Worm (Caenorhabditis elegans) whole organism, young adult: ENCODE results near the gene W08E12.5.
"Not testable (repeated sequence)": the region's sequence is repeated elsewhere in the genome, so short reads cannot be mapped to it uniquely, and the experiment has no call there.

Source experiments
- C17E4.6 ChIP-seq: fragments of 200-800 bp; sonication (Bioruptor generic); IDR thresholded peaks from 2 replicates; pipeline ENCODE4 v1.3.6; 2022; ENCODE audit warnings: missing genetic modification reagents, missing genetic modification characterization, missing compliant biosample characterization
- F10E7.11 ChIP-seq: sonication (generic microtip); optimal IDR thresholded peaks from 2 replicates; lab custom pipeline; 2017; ENCODE audit warnings: mild to moderate bottlenecking, missing genetic modification characterization, moderate library complexity, missing compliant biosample characterization
- F22D6.2 ChIP-seq: sonication (generic microtip); optimal IDR thresholded peaks from 2 replicates; lab custom pipeline; 2016; ENCODE audit warnings: mild to moderate bottlenecking, missing genetic modification characterization, missing compliant biosample characterization
- F33H1.4 ChIP-seq: fragments of 200-800 bp; sonication (Bioruptor generic); IDR thresholded peaks from 2 replicates; pipeline ENCODE4 v1.3.6; 2022; ENCODE audit warnings: missing genetic modification reagents, missing genetic modification characterization, missing compliant biosample characterization
- F37B4.10 ChIP-seq: fragments of 200-800 bp; sonication (Bioruptor generic); IDR thresholded peaks from 2 replicates; pipeline ENCODE4 v1.3.6; 2022; ENCODE audit warnings: missing genetic modification characterization, missing compliant biosample characterization
- K12H6.12 ChIP-seq: fragments of 200-800 bp; sonication (Bioruptor generic); optimal IDR thresholded peaks from 2 replicates; lab custom pipeline; 2018; ENCODE audit warnings: mild to moderate bottlenecking, missing genetic modification characterization, missing compliant biosample characterization
- Y53F4B.3 ChIP-seq: fragments of 200-800 bp; sonication (Bioruptor generic); IDR thresholded peaks from 2 replicates; pipeline ENCODE4 v1.3.6; 2022; ENCODE audit warnings: missing genetic modification reagents, missing genetic modification characterization, missing compliant biosample characterization
- Y56A3A.18 ChIP-seq: fragments of 200-800 bp; sonication (Bioruptor generic); IDR thresholded peaks from 2 replicates; pipeline ENCODE4 v1.3.6; 2022; ENCODE audit warnings: missing genetic modification reagents, missing genetic modification characterization, missing compliant biosample characterization
- ZK185.1 ChIP-seq: sonication (generic microtip); optimal IDR thresholded peaks from 2 replicates; lab custom pipeline; 2016; ENCODE audit warnings: mild to moderate bottlenecking, missing genetic modification characterization, missing compliant biosample characterization; ENCODE audit not compliant: poor library complexity, severe bottlenecking
- aptf-2 ChIP-seq: fragments of 200-800 bp; sonication (Bioruptor generic); conservative IDR thresholded peaks from 2 replicates; pipeline ENCODE4 v1.3.6; 2022; ENCODE audit warnings: missing genetic modification reagents, missing genetic modification characterization, missing compliant biosample characterization
- aptf-3 ChIP-seq: fragments of 200-800 bp; sonication (Bioruptor generic); IDR thresholded peaks from 2 replicates; pipeline ENCODE4 v1.3.6; 2022; ENCODE audit warnings: missing genetic modification characterization, missing compliant biosample characterization
- atf-7 ChIP-seq: sonication (generic microtip); optimal IDR thresholded peaks from 2 replicates; lab custom pipeline; 2017; ENCODE audit warnings: mild to moderate bottlenecking, missing genetic modification characterization, missing compliant biosample characterization
- attf-3 ChIP-seq: fragments of 200-800 bp; sonication (Bioruptor generic); conservative IDR thresholded peaks from 2 replicates; pipeline ENCODE4 v1.3.6; 2022; ENCODE audit warnings: missing genetic modification reagents, missing genetic modification characterization, missing compliant biosample characterization
- attf-5 ChIP-seq: fragments of 200-800 bp; sonication (Bioruptor generic); optimal IDR thresholded peaks from 2 replicates; lab custom pipeline; 2018; ENCODE audit warnings: mild to moderate bottlenecking, missing genetic modification characterization, missing compliant biosample characterization
- cebp-1 ChIP-seq, 2 experiments: fragments of 200-800 bp in 1 of 2; sonication (Bioruptor generic) in 1 of 2; sonication (generic microtip) in 1 of 2; IDR thresholded peaks in 1 of 2; optimal IDR thresholded peaks in 1 of 2; 2 replicates each; pipeline versions ENCODE4 v1.3.6 to Lab custom; 2017 to 2022; ENCODE audit warnings: missing compliant biosample characterization in 2 of 2, missing genetic modification characterization in 2 of 2, mild to moderate bottlenecking in 1 of 2, missing genetic modification reagents in 1 of 2, moderate library complexity in 1 of 2
- cebp-2 ChIP-seq: fragments of 200-800 bp; sonication (Bioruptor generic); IDR thresholded peaks from 2 replicates; pipeline ENCODE4 v1.3.6; 2022; ENCODE audit warnings: missing genetic modification characterization, missing compliant biosample characterization
- ceh-100 ChIP-seq: fragments of 200-800 bp; sonication (Bioruptor generic); IDR thresholded peaks from 2 replicates; pipeline ENCODE4 v1.3.6; 2022; ENCODE audit warnings: missing genetic modification reagents, missing genetic modification characterization, missing compliant biosample characterization
- ceh-91 ChIP-seq: fragments of 200-800 bp; sonication (Bioruptor generic); IDR thresholded peaks from 2 replicates; pipeline ENCODE4 v1.3.6; 2022; ENCODE audit warnings: missing genetic modification reagents, missing genetic modification characterization, missing compliant biosample characterization
- dox-1 ChIP-seq: fragments of 200-800 bp; sonication (Bioruptor generic); IDR thresholded peaks from 2 replicates; pipeline ENCODE4 v1.3.6; 2022; ENCODE audit warnings: missing genetic modification reagents, missing genetic modification characterization, missing compliant biosample characterization
- efl-1 ChIP-seq: fragments of 150-350 bp; optimal IDR thresholded peaks from 2 replicates; lab custom pipeline; 2014; ENCODE audit warnings: missing biosample characterization, missing genetic modification reagents, missing genetic modification characterization
- egrh-3 ChIP-seq: fragments of 200-800 bp; sonication (Bioruptor generic); IDR thresholded peaks from 2 replicates; pipeline ENCODE4 v1.3.6; 2022; ENCODE audit warnings: missing genetic modification reagents, missing genetic modification characterization, missing compliant biosample characterization
- ekl-4 ChIP-seq: fragments of 200-800 bp; sonication (Bioruptor generic); IDR thresholded peaks from 2 replicates; pipeline ENCODE4 v1.3.6; 2022; ENCODE audit warnings: missing genetic modification reagents, missing genetic modification characterization, missing compliant biosample characterization
- ets-4 ChIP-seq: fragments of 200-800 bp; sonication (Bioruptor generic); optimal IDR thresholded peaks from 2 replicates; lab custom pipeline; 2018; ENCODE audit warnings: mild to moderate bottlenecking, missing genetic modification characterization, missing compliant biosample characterization
- gei-17 ChIP-seq: fragments of 200-800 bp; sonication (Bioruptor generic); optimal IDR thresholded peaks from 2 replicates; lab custom pipeline; 2018; ENCODE audit warnings: mild to moderate bottlenecking, missing genetic modification characterization, missing compliant biosample characterization
- hsf-1 ChIP-seq: fragments of 200-800 bp; sonication (Bioruptor generic); IDR thresholded peaks from 2 replicates; pipeline ENCODE4 v1.3.6; 2022; ENCODE audit warnings: missing genetic modification reagents, missing genetic modification characterization, missing compliant biosample characterization
- let-526 ChIP-seq: fragments of 200-800 bp; sonication (Bioruptor generic); IDR thresholded peaks from 2 replicates; pipeline ENCODE4 v1.3.6; 2022; ENCODE audit warnings: missing genetic modification reagents, missing genetic modification characterization, missing compliant biosample characterization
- let-607 ChIP-seq, 2 experiments: fragments of 200-800 bp in 1 of 2; sonication (Bioruptor generic) in 1 of 2; sonication (generic microtip) in 1 of 2; optimal IDR thresholded peaks; 2 replicates each; lab custom pipeline; 2016 to 2018; ENCODE audit warnings: mild to moderate bottlenecking in 2 of 2, missing compliant biosample characterization in 2 of 2, missing genetic modification characterization in 2 of 2, moderate library complexity in 2 of 2, missing genotype in 1 of 2
- lin-26 ChIP-seq: fragments of 200-800 bp; sonication (Bioruptor generic); IDR thresholded peaks from 2 replicates; pipeline ENCODE4 v1.3.6; 2022; ENCODE audit warnings: missing genetic modification reagents, missing genetic modification characterization, missing compliant biosample characterization
- lin-35 ChIP-seq, 3 experiments: fragments of 150-350 bp in 2 of 3; sonication (generic microtip) in 1 of 3; optimal IDR thresholded peaks; 2 replicates each; lab custom pipeline; 2014 to 2018; ENCODE audit warnings: missing biosample characterization in 3 of 3, missing genetic modification characterization in 3 of 3, missing genetic modification reagents in 3 of 3
- lin-40 ChIP-seq: sonication (generic microtip); optimal IDR thresholded peaks from 2 replicates; lab custom pipeline; 2016; ENCODE audit warnings: missing genetic modification characterization, mild to moderate bottlenecking, missing compliant biosample characterization, missing genotype, missing genetic modification reagents
- lir-1 ChIP-seq: fragments of 200-800 bp; sonication (Bioruptor generic); conservative IDR thresholded peaks from 2 replicates; pipeline ENCODE4 v1.3.6; 2022; ENCODE audit warnings: missing genetic modification reagents, missing genetic modification characterization, missing compliant biosample characterization
- lsy-27 ChIP-seq: sonication (generic microtip); optimal IDR thresholded peaks from 2 replicates; lab custom pipeline; 2017; ENCODE audit warnings: missing genetic modification characterization, mild to moderate bottlenecking, missing compliant biosample characterization, antibody characterized with exemption, missing genotype, borderline replicate concordance; ENCODE audit not compliant: insufficient read depth
- madf-10 ChIP-seq: sonication (generic microtip); optimal IDR thresholded peaks from 2 replicates; lab custom pipeline; 2016; ENCODE audit warnings: mild to moderate bottlenecking, missing genetic modification characterization, missing compliant biosample characterization
- madf-3 ChIP-seq: fragments of 200-800 bp; sonication (Bioruptor generic); IDR thresholded peaks from 2 replicates; pipeline ENCODE4 v1.3.6; 2022; ENCODE audit warnings: missing genetic modification reagents, missing genetic modification characterization, missing compliant biosample characterization
- madf-6 ChIP-seq: fragments of 200-800 bp; sonication (Bioruptor generic); IDR thresholded peaks from 2 replicates; pipeline ENCODE4 v1.3.6; 2022; ENCODE audit warnings: missing genetic modification reagents, missing genetic modification characterization, missing compliant biosample characterization
- mes-4 ChIP-seq: sonication (generic microtip); optimal IDR thresholded peaks from 2 replicates; lab custom pipeline; 2016; ENCODE audit warnings: missing genotype, missing genetic modification characterization, missing compliant biosample characterization
- mxl-1 ChIP-seq: sonication (generic microtip); optimal IDR thresholded peaks from 2 replicates; lab custom pipeline; 2016; ENCODE audit warnings: missing genetic modification characterization, missing compliant biosample characterization
- nfya-2 ChIP-seq: fragments of 200-800 bp; sonication (Bioruptor generic); IDR thresholded peaks from 2 replicates; pipeline ENCODE4 v1.3.6; 2022; ENCODE audit warnings: missing genetic modification reagents, missing genetic modification characterization, missing compliant biosample characterization
- nhr-80 ChIP-seq: sonication (generic microtip); optimal IDR thresholded peaks from 2 replicates; lab custom pipeline; 2016; ENCODE audit warnings: missing genetic modification characterization, missing compliant biosample characterization
- sea-2 ChIP-seq: fragments of 200-800 bp; sonication (Bioruptor generic); IDR thresholded peaks from 2 replicates; pipeline ENCODE4 v1.3.6; 2022; ENCODE audit warnings: missing genetic modification characterization, missing compliant biosample characterization
- snpc-4 ChIP-seq, 5 experiments: fragments of 150-350 bp in 1 of 5; sonication (generic microtip) in 4 of 5; optimal IDR thresholded peaks; 2 replicates each; lab custom pipeline; 2014 to 2018; ENCODE audit warnings: missing genetic modification characterization in 5 of 5, missing biosample characterization in 3 of 5, antibody characterized with exemption in 2 of 5, mild to moderate bottlenecking in 2 of 5, missing compliant biosample characterization in 2 of 5, missing genotype in 2 of 5, moderate library complexity in 2 of 5, missing genetic modification reagents in 1 of 5
- unc-130 ChIP-seq: sonication (generic microtip); optimal IDR thresholded peaks from 2 replicates; lab custom pipeline; 2016; ENCODE audit warnings: missing genetic modification reagents, missing genetic modification characterization, missing compliant biosample characterization
- ztf-18 ChIP-seq: sonication (generic microtip); optimal IDR thresholded peaks from 2 replicates; lab custom pipeline; 2016; ENCODE audit warnings: missing genotype, mild to moderate bottlenecking, missing genetic modification characterization, missing compliant biosample characterization

W08E12.5 gene

DNA sequence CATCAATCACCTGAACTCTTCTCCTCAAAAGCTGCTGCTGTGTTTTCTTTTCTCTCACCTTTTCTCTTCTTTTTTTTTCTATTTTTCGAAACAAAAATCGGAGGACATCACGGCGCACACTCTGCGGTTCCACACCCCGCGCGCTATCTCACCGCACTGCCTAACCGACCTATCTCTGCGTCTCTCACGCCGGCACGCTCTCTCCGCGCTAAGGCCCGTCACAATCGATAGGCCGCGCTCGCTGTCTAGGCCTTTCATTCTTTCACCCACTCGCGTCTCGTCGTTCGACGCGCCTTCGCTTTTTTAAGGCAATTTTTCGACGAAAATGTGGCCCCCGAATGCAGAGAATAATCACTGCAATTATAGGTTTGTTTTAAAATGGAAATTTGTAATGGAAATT lies 10.7 kb downstream of the W08E12.5 start, which contains the start of gene zip-11 (continued):
- peak in 1 of 3 experiments; percentile 54 for TF ChIP-seq lin-35 (GFP tag; optimal IDR thresholded peaks at IDR 0.05; lab: Kevin White, UChicago)
- no peak for TF ChIP-seq snpc-4 (GFP tag; optimal IDR thresholded peaks at IDR 0.05; lab: Kevin White, UChicago)
- peak in 1 of 4 experiments; percentile 18 for TF ChIP-seq snpc-4 (tag; optimal IDR thresholded peaks at IDR 0.05; lab: Kevin White, UChicago)
- TF ChIP-seq lin-26 (GFP tag; lab: Robert Waterston, UW), result 0 out of 2 replicates have a peak, but pooled peaks have one; percentile 37
- peak; percentile 62 for TF ChIP-seq madf-10 (tag; lab: Kevin White, UChicago)
- TF ChIP-seq ets-4, result no peak
- TF ChIP-seq sea-2 (GFP tag; lab: Robert Waterston, UW), result no peak
- TF ChIP-seq mxl-1 (tag; lab: Kevin White, UChicago), result no peak
- no peak for TF ChIP-seq lsy-27 (tag; lab: Kevin White, UChicago)
- peak; percentile 16 for TF ChIP-seq atf-7
- no peak for TF ChIP-seq cebp-1 (GFP tag; IDR thresholded peaks at IDR 0.05; lab: Robert Waterston, UW)
- TF ChIP-seq cebp-1 (tag; optimal IDR thresholded peaks at IDR 0.05; lab: Kevin White, UChicago), result peak; percentile 77
- peak; percentile 62 for TF ChIP-seq lin-40 (tag; lab: Kevin White, UChicago)
- 0 out of 2 replicates have a peak, but pooled peaks have one; percentile 30 for TF ChIP-seq ekl-4 (GFP tag; lab: Robert Waterston, UW)
- TF ChIP-seq ceh-100 (GFP tag; lab: Robert Waterston, UW), result 0 out of 2 replicates have a peak, but pooled peaks have one; percentile 19
- TF ChIP-seq nfya-2 (GFP tag; lab: Robert Waterston, UW), result no peak
- TF ChIP-seq egrh-3 (GFP tag; lab: Robert Waterston, UW), result peak; percentile 71; the same call in 1 of the 2 replicates
- TF ChIP-seq aptf-3 (GFP tag; lab: Robert Waterston, UW), result no peak
- TF ChIP-seq dox-1 (GFP tag; lab: Robert Waterston, UW), result peak; percentile 71
- peak; percentile 66 for TF ChIP-seq attf-5 (GFP tag; lab: Kevin White, UChicago)
- TF ChIP-seq F10E7.11 (tag; lab: Kevin White, UChicago), result no peak
- TF ChIP-seq F37B4.10, result 0 out of 2 replicates have a peak, but pooled peaks have one; percentile 24
- peak; percentile 52 for TF ChIP-seq K12H6.12
- peak; percentile 12 to 63 for TF ChIP-seq let-607 (tag; optimal IDR thresholded peaks at IDR 0.05; lab: Kevin White, UChicago)
- no peak for TF ChIP-seq mes-4 (tag; lab: Kevin White, UChicago)
- TF ChIP-seq hsf-1 (GFP tag; lab: Robert Waterston, UW), result no peak
- TF ChIP-seq Y56A3A.18, result peak; percentile 69; the same call in 1 of the 2 replicates

DNA sequence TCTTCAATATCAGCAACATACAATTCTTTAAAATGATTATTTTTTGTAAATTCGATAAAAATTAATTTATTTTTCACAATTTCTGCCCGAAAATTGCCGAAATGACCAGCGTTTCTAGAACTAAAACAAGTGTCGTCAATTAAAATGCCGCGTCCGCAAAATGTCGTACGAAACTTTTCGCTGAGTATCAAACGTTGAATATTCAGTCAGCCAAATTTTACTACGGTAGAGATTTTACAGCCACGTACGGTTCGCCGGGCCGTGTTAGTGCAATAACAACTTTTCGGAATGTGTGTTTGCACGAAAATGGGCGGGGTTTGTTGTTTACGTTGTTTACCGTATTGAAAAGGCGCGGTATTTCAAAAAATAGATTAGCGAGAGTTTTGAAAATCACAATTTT lies 12.7 kb downstream of the W08E12.5 start:
- TF ChIP-seq hsf-1 (GFP tag; lab: Robert Waterston, UW) (peak; percentile 91), aptf-2 (peak; percentile 58), attf-5 (GFP tag; lab: Kevin White, UChicago) (peak; percentile 78), F33H1.4 (GFP tag; lab: Robert Waterston, UW) (peak; percentile 96), nhr-80 (tag; lab: Kevin White, UChicago) (peak; percentile 37), efl-1 (GFP tag; lab: Kevin White, UChicago) (peak; percentile 31), F37B4.10 (peak; percentile 96), attf-3 (GFP tag; lab: Robert Waterston, UW) (peak; percentile 87), cebp-1 (GFP tag; IDR thresholded peaks at IDR 0.05; lab: Robert Waterston, UW) (peak; percentile 92), cebp-1 (tag; optimal IDR thresholded peaks at IDR 0.05; lab: Kevin White, UChicago) (peak; percentile 81), cebp-2 (GFP tag; lab: Robert Waterston, UW) (peak; percentile 95; the same call in 1 of the 2 replicates), F22D6.2 (tag; lab: Kevin White, UChicago) (peak; percentile 50), gei-17 (GFP tag; lab: Kevin White, UChicago) (peak; percentile 51), snpc-4 (tag; optimal IDR thresholded peaks at IDR 0.05; lab: Kevin White, UChicago) (peak in 2 of 4 experiments; percentile 45 to 72), unc-130 (GFP tag; lab: Kevin White, UChicago) (peak; percentile 71), let-526 (GFP tag; lab: Robert Waterston, UW) (peak; percentile 84; the same call in 1 of the 2 replicates), ceh-91 (GFP tag; lab: Robert Waterston, UW) (peak; percentile 98), atf-7 (peak; percentile 62), madf-3 (GFP tag; lab: Robert Waterston, UW) (peak; percentile 97), lir-1 (GFP tag; lab: Robert Waterston, UW) (peak; percentile 93), Y56A3A.18 (peak; percentile 98), Y53F4B.3 (GFP tag; lab: Robert Waterston, UW) (peak; percentile 72), C17E4.6 (peak; percentile 94), let-607 (tag; optimal IDR thresholded peaks at IDR 0.05; lab: Kevin White, UChicago) (peak; percentile 83 to 93), ztf-18 (tag; lab: Kevin White, UChicago) (peak; percentile 43), egrh-3 (GFP tag; lab: Robert Waterston, UW) (peak; percentile 72), madf-6 (GFP tag; lab: Robert Waterston, UW) (peak; percentile 98), ZK185.1 (tag; lab: Kevin White, UChicago) (peak; percentile 39)
- not testable (repeated sequence) for TF ChIP-seq snpc-4 (GFP tag; optimal IDR thresholded peaks at IDR 0.05; lab: Kevin White, UChicago)
